Fruit fly (Drosophila melanogaster) whole organism, embryonic: ENCODE data around the gene CG15143.
A peak's percentile ranks its signal among the peaks of the same experiment; 100 is the strongest.

Experiments used
- Adf1 ChIP-seq: fragments of 200-800 bp; sonication (Bioruptor generic); IDR thresholded peaks from 2 replicates; pipeline ENCODE4 v1.3.6; 2022; ENCODE audit warnings: missing biosample characterization, missing genetic modification characterization
- Atf-2 ChIP-seq: fragments of 200-800 bp; sonication (Bioruptor generic); optimal IDR thresholded peaks from 2 replicates; lab custom pipeline; 2016; ENCODE audit warnings: missing biosample characterization, missing genetic modification characterization
- Bgb ChIP-seq: fragments of 200-800 bp; sonication (Bioruptor generic); IDR thresholded peaks from 2 replicates; pipeline ENCODE4 v1.3.6; 2022; ENCODE audit warnings: missing biosample characterization, missing genetic modification characterization; ENCODE audit not compliant: partially characterized antibody
- Bteb2 ChIP-seq: fragments of 200-800 bp; sonication (Bioruptor generic); optimal IDR thresholded peaks from 2 replicates; lab custom pipeline; 2016; ENCODE audit warnings: missing biosample characterization, missing genetic modification characterization
- CG12071 ChIP-seq: fragments of 200-800 bp; sonication (Bioruptor generic); optimal IDR thresholded peaks from 3 replicates; lab custom pipeline; 2018; ENCODE audit warnings: missing biosample characterization, mild to moderate bottlenecking, missing genetic modification characterization
- CG13624 ChIP-seq: fragments of 200-800 bp; sonication (Bioruptor generic); optimal IDR thresholded peaks from 2 replicates; lab custom pipeline; 2016; ENCODE audit warnings: missing biosample characterization, missing genetic modification characterization
- CG14050 ChIP-seq: fragments of 200-800 bp; sonication (Bioruptor generic); IDR thresholded peaks from 3 replicates; pipeline ENCODE4 v1.3.6; 2022; ENCODE audit warnings: missing biosample characterization, missing genetic modification characterization
- CG14441 ChIP-seq: fragments of 200-800 bp; sonication (Bioruptor generic); IDR thresholded peaks from 2 replicates; pipeline ENCODE4 v1.3.6; 2022; ENCODE audit warnings: missing biosample characterization, missing genetic modification characterization
- CG17186 ChIP-seq: fragments of 200-800 bp; sonication (Bioruptor generic); optimal IDR thresholded peaks from 3 replicates; lab custom pipeline; 2017; ENCODE audit warnings: missing biosample characterization, missing genetic modification reagents, missing genetic modification characterization
- CG1792 ChIP-seq: fragments of 200-800 bp; sonication (Bioruptor generic); optimal IDR thresholded peaks from 2 replicates; lab custom pipeline; 2016; ENCODE audit warnings: missing biosample characterization, missing genetic modification characterization
- CG18262 ChIP-seq: fragments of 200-800 bp; optimal IDR thresholded peaks from 3 replicates; lab custom pipeline; 2019; ENCODE audit warnings: missing biosample characterization, mild to moderate bottlenecking, missing genetic modification characterization, moderate library complexity
- CG2116 ChIP-seq: fragments of 200-800 bp; sonication (Bioruptor generic); optimal IDR thresholded peaks from 3 replicates; lab custom pipeline; 2018; ENCODE audit warnings: missing biosample characterization, mild to moderate bottlenecking, missing genetic modification characterization
- CG34422 ChIP-seq: fragments of 200-800 bp; sonication (Bioruptor generic); IDR thresholded peaks from 3 replicates; pipeline ENCODE4 v1.3.6; 2022; ENCODE audit warnings: missing biosample characterization, missing genetic modification characterization
- CG7745 ChIP-seq: fragments of 200-800 bp; sonication (Bioruptor generic); optimal IDR thresholded peaks from 2 replicates; lab custom pipeline; 2018; ENCODE audit warnings: missing biosample characterization, mild to moderate bottlenecking, missing genetic modification characterization, moderate library complexity
- CG7987 ChIP-seq: fragments of 200-800 bp; sonication (Bioruptor generic); optimal IDR thresholded peaks from 2 replicates; lab custom pipeline; 2018; ENCODE audit warnings: missing biosample characterization, mild to moderate bottlenecking, missing genetic modification characterization, moderate library complexity
- CG8359 ChIP-seq: fragments of 200-800 bp; sonication (Bioruptor generic); optimal IDR thresholded peaks from 2 replicates; lab custom pipeline; 2017; ENCODE audit warnings: missing biosample characterization, mild to moderate bottlenecking, missing genetic modification characterization, borderline replicate concordance
- CG8388 ChIP-seq: fragments of 200-800 bp; sonication (Bioruptor generic); optimal IDR thresholded peaks from 2 replicates; lab custom pipeline; 2019; ENCODE audit warnings: missing biosample characterization, mild to moderate bottlenecking, missing genetic modification characterization, moderate library complexity
- CG9817 ChIP-seq: fragments of 200-800 bp; sonication (Bioruptor generic); optimal IDR thresholded peaks from 2 replicates; lab custom pipeline; 2018; ENCODE audit warnings: missing biosample characterization, mild to moderate bottlenecking, missing genetic modification characterization, moderate library complexity
- CkIIα-i1 ChIP-seq: fragments of 200-800 bp; sonication (Bioruptor generic); IDR thresholded peaks from 2 replicates; pipeline ENCODE4 v1.3.6; 2022; ENCODE audit warnings: missing biosample characterization, missing genetic modification characterization
- CoRest ChIP-seq: fragments of 200-800 bp; sonication (Bioruptor generic); optimal IDR thresholded peaks from 3 replicates; lab custom pipeline; 2018; ENCODE audit warnings: missing biosample characterization, mild to moderate bottlenecking, missing genetic modification characterization, moderate library complexity
- Dek ChIP-seq: fragments of 200-800 bp; sonication (Bioruptor generic); optimal IDR thresholded peaks from 3 replicates; lab custom pipeline; 2019; ENCODE audit warnings: missing biosample characterization, mild to moderate bottlenecking, missing genetic modification characterization, moderate library complexity
- GATAe ChIP-seq: fragments of 200-800 bp; sonication (Bioruptor generic); conservative IDR thresholded peaks from 2 replicates; pipeline ENCODE4 v1.3.6; 2022; ENCODE audit warnings: missing biosample characterization, missing genetic modification characterization
- HLH3B ChIP-seq: fragments of 200-800 bp; sonication (Bioruptor generic); IDR thresholded peaks from 2 replicates; pipeline ENCODE4 v1.3.6; 2022; ENCODE audit warnings: missing biosample characterization, missing genetic modification characterization
- HLHmδ ChIP-seq: fragments of 200-800 bp; sonication (Bioruptor generic); optimal IDR thresholded peaks from 2 replicates; lab custom pipeline; 2018; ENCODE audit warnings: missing biosample characterization, mild to moderate bottlenecking, missing genetic modification characterization, moderate library complexity
- Hmr ChIP-seq: fragments of 200-800 bp; sonication (Bioruptor generic); optimal IDR thresholded peaks from 3 replicates; lab custom pipeline; 2017; ENCODE audit warnings: mild to moderate bottlenecking, missing biosample characterization, missing genetic modification reagents, missing genetic modification characterization
- Hmx ChIP-seq: fragments of 200-800 bp; sonication (Bioruptor generic); optimal IDR thresholded peaks from 2 replicates; lab custom pipeline; 2016; ENCODE audit warnings: missing biosample characterization, missing genetic modification characterization
- Kr ChIP-seq: fragments of 200-800 bp; sonication (Bioruptor generic); optimal IDR thresholded peaks from 2 replicates; lab custom pipeline; 2017; ENCODE audit warnings: missing biosample characterization, mild to moderate bottlenecking, missing genetic modification characterization
- Lpt ChIP-seq: fragments of >200 bp; optimal IDR thresholded peaks from 2 replicates; lab custom pipeline; 2018; ENCODE audit warnings: missing biosample characterization, missing genetic modification characterization
- Opbp ChIP-seq: fragments of 200-800 bp; sonication (Bioruptor generic); IDR thresholded peaks from 3 replicates; pipeline ENCODE4 v1.3.6; 2022; ENCODE audit warnings: missing biosample characterization, missing genetic modification characterization; ENCODE audit not compliant: partially characterized antibody
- Optix ChIP-seq: fragments of 200-800 bp; sonication (Bioruptor generic); IDR thresholded peaks from 3 replicates; pipeline ENCODE4 v1.3.6; 2022; ENCODE audit warnings: missing biosample characterization, missing genetic modification characterization
- Sry-β ChIP-seq: fragments of 200-800 bp; sonication (Bioruptor generic); optimal IDR thresholded peaks from 2 replicates; lab custom pipeline; 2018; ENCODE audit warnings: missing biosample characterization, mild to moderate bottlenecking, missing genetic modification characterization, moderate library complexity
- al ChIP-seq: fragments of 200-800 bp; sonication (Bioruptor generic); IDR thresholded peaks from 2 replicates; pipeline ENCODE4 v1.3.6; 2022; ENCODE audit warnings: missing biosample characterization, missing genetic modification characterization
- cas ChIP-seq: fragments of 200-800 bp; sonication (Bioruptor generic); IDR thresholded peaks from 2 replicates; pipeline ENCODE4 v1.3.6; 2022; ENCODE audit warnings: missing biosample characterization, missing genetic modification characterization
- cato ChIP-seq: fragments of 200-800 bp; sonication (Bioruptor generic); optimal IDR thresholded peaks from 2 replicates; lab custom pipeline; 2016; ENCODE audit warnings: missing biosample characterization, missing genetic modification characterization, borderline replicate concordance
- fd3F ChIP-seq: fragments of 200-800 bp; sonication (Bioruptor generic); optimal IDR thresholded peaks from 2 replicates; lab custom pipeline; 2018; ENCODE audit warnings: missing biosample characterization, mild to moderate bottlenecking, missing genetic modification characterization, moderate library complexity
- gfzf ChIP-seq: fragments of 200-800 bp; sonication (Bioruptor generic); optimal IDR thresholded peaks from 2 replicates; lab custom pipeline; 2016; ENCODE audit warnings: missing biosample characterization, mild to moderate bottlenecking, missing genetic modification characterization, moderate library complexity
- grn ChIP-seq: fragments of 200-800 bp; sonication (Bioruptor generic); optimal IDR thresholded peaks from 3 replicates; lab custom pipeline; 2017; ENCODE audit warnings: missing biosample characterization, missing genetic modification characterization
- gsb ChIP-seq: fragments of 200-800 bp; sonication (Bioruptor generic); IDR thresholded peaks from 2 replicates; pipeline ENCODE4 v1.3.6; 2022; ENCODE audit warnings: missing biosample characterization, missing genetic modification characterization
- ind ChIP-seq: fragments of 200-800 bp; sonication (Bioruptor generic); optimal IDR thresholded peaks from 3 replicates; lab custom pipeline; 2016; ENCODE audit warnings: missing biosample characterization, missing genetic modification characterization
- jing ChIP-seq: fragments of 200-800 bp; sonication (Bioruptor generic); optimal IDR thresholded peaks from 2 replicates; lab custom pipeline; 2018; ENCODE audit warnings: missing biosample characterization, mild to moderate bottlenecking, missing genetic modification characterization
- ken ChIP-seq: fragments of 200-800 bp; sonication (Bioruptor generic); IDR thresholded peaks from 3 replicates; pipeline ENCODE4 v1.3.6; 2022; ENCODE audit warnings: missing biosample characterization, missing genetic modification characterization
- pan ChIP-seq, 4 experiments: fragments of >200 bp in 3 of 4; fragments of 200-800 bp in 1 of 4; sonication (Bioruptor generic) in 1 of 4; optimal IDR thresholded peaks in 3 of 4; IDR thresholded peaks in 1 of 4; 2 replicates each; pipeline versions ENCODE4 v1.3.6 to Lab custom; 2017 to 2022; ENCODE audit warnings: missing biosample characterization in 2 of 4, missing genetic modification characterization in 2 of 4, mixed read lengths in 1 of 4
- prd ChIP-seq, 3 experiments: fragments of >200 bp in 2 of 3; fragments of 200-800 bp in 1 of 3; sonication (Bioruptor generic) in 1 of 3; optimal IDR thresholded peaks in 2 of 3; IDR thresholded peaks in 1 of 3; 2 replicates in 2 of 3; 3 replicates in 1 of 3; pipeline versions ENCODE4 v1.3.6 to Lab custom; 2017 to 2022; ENCODE audit warnings: missing biosample characterization in 1 of 3, missing genetic modification characterization in 1 of 3
- pum ChIP-seq: fragments of 200-800 bp; sonication (Bioruptor generic); optimal IDR thresholded peaks from 2 replicates; lab custom pipeline; 2016; ENCODE audit warnings: missing biosample characterization, missing genetic modification characterization
- stwl ChIP-seq: fragments of 200-800 bp; sonication (Bioruptor generic); optimal IDR thresholded peaks from 3 replicates; lab custom pipeline; 2018; ENCODE audit warnings: missing biosample characterization, mild to moderate bottlenecking, missing genetic modification characterization, moderate library complexity
- tio ChIP-seq: fragments of 200-800 bp; sonication (Bioruptor generic); optimal IDR thresholded peaks from 2 replicates; lab custom pipeline; 2017; ENCODE audit warnings: missing biosample characterization, missing genetic modification characterization, inconsistent platforms
- toy ChIP-seq: fragments of 200-800 bp; sonication (Bioruptor generic); IDR thresholded peaks from 2 replicates; pipeline ENCODE4 v1.3.6; 2022; ENCODE audit warnings: missing biosample characterization, missing genetic modification characterization
- unc-4 ChIP-seq: fragments of 200-800 bp; sonication (Bioruptor generic); IDR thresholded peaks from 2 replicates; pipeline ENCODE4 v1.3.6; 2022; ENCODE audit warnings: missing biosample characterization, missing genetic modification characterization; ENCODE audit not compliant: partially characterized antibody

CG15143 gene

dm6 chr2L:17480943-17481580 lies 43.3 kb downstream of the CG15143 start, which contains the start of the genes fws and Lamtor3 (continued):
- TF ChIP-seq Sry-β (GFP tag; lab: Kevin White, UChicago) (peak; percentile 63), cato (GFP tag; lab: Kevin White, UChicago) (peak; percentile 96), CG34422 (GFP tag; lab: Robert Waterston, UW) (peak; percentile 100), Dek (peak; percentile 98), al (GFP tag; lab: Robert Waterston, UW) (peak; percentile 99), CG2116 (GFP tag; lab: Kevin White, UChicago) (peak; percentile 88), Atf-2 (GFP tag; lab: Kevin White, UChicago) (peak; percentile 68), Kr (GFP tag; lab: Kevin White, UChicago) (peak; percentile 29), CG8388 (GFP tag; lab: Kevin White, UChicago) (peak; percentile 96), gfzf (GFP tag; lab: Kevin White, UChicago) (no peak), Bgb (GFP tag; lab: Robert Waterston, UW) (peak; percentile 47), stwl (tag; lab: Kevin White, UChicago) (peak; percentile 87), CoRest (tag; lab: Kevin White, UChicago) (peak; percentile 98), Hmx (GFP tag; lab: Kevin White, UChicago) (peak; percentile 61), CG8359 (GFP tag; lab: Kevin White, UChicago) (peak; percentile 90), jing (peak; percentile 96), HLHmδ (no peak), ken (peak; percentile 99), CG17186 (GFP tag; lab: Kevin White, UChicago) (peak; percentile 91), CG12071 (GFP tag; lab: Kevin White, UChicago) (peak; percentile 95), gsb (GFP tag; lab: Robert Waterston, UW) (peak; percentile 99), prd (optimal IDR thresholded peaks at IDR 0.05; lab: Kevin White, UChicago) (no peak), prd (GFP tag; IDR thresholded peaks at IDR 0.05; lab: Robert Waterston, UW) (peak; percentile 100), cas (GFP tag; lab: Robert Waterston, UW) (peak; percentile 98), tio (GFP tag; lab: Kevin White, UChicago) (peak; percentile 94), Hmr (GFP tag; lab: Kevin White, UChicago) (peak; percentile 99), GATAe (peak; percentile 98), Opbp (GFP tag; lab: Robert Waterston, UW) (peak; percentile 51; the same call in 1 of the 3 replicates), pum (peak; percentile 68), toy (GFP tag; lab: Robert Waterston, UW) (peak; percentile 98), ind (GFP tag; lab: Kevin White, UChicago) (peak; percentile 98), CG13624 (peak; percentile 85), CkIIα-i1 (GFP tag; lab: Robert Waterston, UW) (peak; percentile 96), fd3F (GFP tag; lab: Kevin White, UChicago) (peak; percentile 98), HLH3B (peak; percentile 99), CG7745 (peak; percentile 52), unc-4 (GFP tag; lab: Robert Waterston, UW) (peak; percentile 52; the same call in 1 of the 2 replicates), CG14050 (peak; percentile 99), grn (no peak), CG18262 (tag; lab: Kevin White, UChicago) (peak; percentile 98), pan (optimal IDR thresholded peaks at IDR 0.05; lab: Kevin White, UChicago) (no peak), pan (GFP tag; optimal IDR thresholded peaks at IDR 0.05 in 1 of 2, IDR thresholded peaks at IDR 0.05 in 1 of 2) (peak in 1 of 2 experiments; percentile 100), CG9817 (tag; lab: Kevin White, UChicago) (peak; percentile 97), Optix (GFP tag; lab: Robert Waterston, UW) (peak; percentile 99), Adf1 (GFP tag; lab: Robert Waterston, UW) (peak; percentile 89), CG7987 (GFP tag; lab: Kevin White, UChicago) (peak; percentile 95), CG1792 (GFP tag; lab: Kevin White, UChicago) (peak; percentile 48), Bteb2 (GFP tag; lab: Kevin White, UChicago) (peak; percentile 90), CG14441 (peak; percentile 100), Lpt (GFP tag; lab: Kevin White, UChicago) (no peak)
